Worm (Caenorhabditis elegans): ENCODE data around the gene ubq-1.

ce11 chrIII:5925724-5926123 lies 14.3 kb upstream of the ubq-1 start, which contains the start of the genes dnc-2 and bcl-7:
- TF ChIP-seq ztf-29 (GFP tag; IDR thresholded peaks at IDR 0.05): no peak
- no peak for TF ChIP-seq tab-1 (GFP tag; IDR thresholded peaks at IDR 0.05)
- no peak for TF ChIP-seq T22C8.4 (GFP tag; IDR thresholded peaks at IDR 0.05)
- no peak for TF ChIP-seq klf-2 (GFP tag; conservative IDR thresholded peaks at IDR 0.05)
- no peak for TF ChIP-seq flt-1 (GFP tag; IDR thresholded peaks at IDR 0.05)
- TF ChIP-seq ref-1 (GFP tag; conservative IDR thresholded peaks at IDR 0.05): no peak
- TF ChIP-seq med-1 (GFP tag; optimal IDR thresholded peaks at IDR 0.05; ENCODE audit: insufficient read depth): no peak
- no peak for TF ChIP-seq ztf-23 (GFP tag; IDR thresholded peaks at IDR 0.05)

Measured in whole organism, midembryonic.